Fruit fly (Drosophila melanogaster): Measurements from ENCODE around the gene CG15546.

Gene CG15546

dm6 chr3R:30828433-30829034, 47.5 kb downstream of the CG15546 start:
- TF ChIP-seq CG17801 (GFP tag; optimal IDR thresholded peaks at IDR 0.05; ENCODE audit: partially characterized antibody) = no peak

DNA sequence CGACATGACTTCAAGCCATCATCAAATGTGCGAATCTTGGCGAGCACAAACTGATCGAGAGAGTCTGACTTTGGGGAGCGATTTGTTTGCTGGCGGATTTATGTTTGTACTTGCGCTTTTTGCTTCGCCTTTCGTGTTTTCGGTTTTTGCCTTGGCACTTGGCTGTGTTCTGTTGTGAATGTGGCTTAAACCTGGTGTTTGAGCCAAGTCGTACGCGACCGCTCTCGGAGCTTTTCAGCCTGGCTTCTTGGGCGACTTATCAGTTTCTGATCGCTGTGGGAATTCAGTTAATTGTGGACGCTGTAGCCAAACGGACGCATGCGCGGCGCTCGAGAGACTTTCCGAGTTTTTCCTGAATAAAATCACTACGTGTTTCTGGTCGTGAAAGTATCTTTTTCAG, 48.4 kb downstream of the CG15546 start, which contains the start of gene CG15544:
TSS of gene CG15544 (plus strand) at position 276 of the 400 bp plus-strand sequence.
- no peak for TF ChIP-seq CG17801 (GFP tag; optimal IDR thresholded peaks at IDR 0.05; ENCODE audit: partially characterized antibody)

Data from ovary, adult (tissue).